Fruit fly (Drosophila melanogaster): ENCODE measurements around the gene Dip-B.
A peak's percentile ranks its signal among the peaks of the same experiment; 100 is the strongest.

Gene Dip-B

dm6 chr3R:13793979-13794665 is 12.0 kb downstream of the Dip-B start (continued):
- TF ChIP-seq croc (GFP tag; conservative IDR thresholded peaks at IDR 0.05) (peak; percentile 75), Sox102F (GFP tag; optimal IDR thresholded peaks at IDR 0.05) (peak; percentile 88), Med (GFP tag) (peak; percentile 80), insv (GFP tag; optimal IDR thresholded peaks at IDR 0.05) (no peak), lmd (GFP tag; IDR thresholded peaks at IDR 0.05) (peak; percentile 72), emc (GFP tag; optimal IDR thresholded peaks at IDR 0.05) (no peak), maf-S (GFP tag; optimal IDR thresholded peaks at IDR 0.05) (no peak), CG4730 (GFP tag; IDR thresholded peaks at IDR 0.05) (peak; percentile 45; the same call in 1 of the 2 replicates), sqz (GFP tag; optimal IDR thresholded peaks at IDR 0.05) (no peak), CG12659 (GFP tag; optimal IDR thresholded peaks at IDR 0.05) (peak; percentile 37), slbo (GFP tag; IDR thresholded peaks at IDR 0.05) (peak; percentile 37; the same call in 1 of the 2 replicates), CG2129 (GFP tag; IDR thresholded peaks at IDR 0.05; ENCODE audit: partially characterized antibody) (no peak), sob (GFP tag; IDR thresholded peaks at IDR 0.05) (peak; percentile 17; the same call in 1 of the 2 replicates), zfh2 (GFP tag; optimal IDR thresholded peaks at IDR 0.05) (no peak), ham (GFP tag; IDR thresholded peaks at IDR 0.05) (no peak), pan (optimal IDR thresholded peaks at IDR 0.05) (no peak), pan (GFP tag; optimal IDR thresholded peaks at IDR 0.05 in 1 of 2, IDR thresholded peaks at IDR 0.05 in 1 of 2) (peak in 1 of 2 experiments; percentile 50), CG8765 (GFP tag; IDR thresholded peaks at IDR 0.05) (no peak), peb (GFP tag; IDR thresholded peaks at IDR 0.05) (peak; percentile 37; the same call in 1 of the 2 replicates), tna (GFP tag; IDR thresholded peaks at IDR 0.05; ENCODE audit: partially characterized antibody) (no peak), scrt (GFP tag; optimal IDR thresholded peaks at IDR 0.05) (peak; percentile 26), CG9797 (GFP tag; optimal IDR thresholded peaks at IDR 0.05) (no peak), danr (GFP tag; IDR thresholded peaks at IDR 0.05) (0 out of 2 replicates have a peak, but pooled peaks have one; percentile 18), CG1529 (GFP tag; optimal IDR thresholded peaks at IDR 0.05) (peak; percentile 83), CG4328 (GFP tag; optimal IDR thresholded peaks at IDR 0.05) (peak; percentile 25), Vsx1 (GFP tag; optimal IDR thresholded peaks at IDR 0.05) (peak; percentile 11), CG10543 (GFP tag; optimal IDR thresholded peaks at IDR 0.05) (no peak), rib (GFP tag; IDR thresholded peaks at IDR 0.05) (no peak), CG33213 (GFP tag; optimal IDR thresholded peaks at IDR 0.05) (no peak), CG9437 (GFP tag; optimal IDR thresholded peaks at IDR 0.05) (peak; percentile 54), CG34376 (GFP tag; optimal IDR thresholded peaks at IDR 0.05) (no peak), jigr1 (GFP tag; IDR thresholded peaks at IDR 0.05) (no peak), CG9817 (tag; optimal IDR thresholded peaks at IDR 0.05) (peak; percentile 33), CG12071 (GFP tag; optimal IDR thresholded peaks at IDR 0.05) (no peak), D (optimal IDR thresholded peaks at IDR 0.05) (no peak), D (GFP tag; optimal IDR thresholded peaks at IDR 0.05) (peak; percentile 71), CG18619 (GFP tag; optimal IDR thresholded peaks at IDR 0.05) (peak; percentile 43), CG6813 (GFP tag; optimal IDR thresholded peaks at IDR 0.05) (no peak), CG17186 (GFP tag; optimal IDR thresholded peaks at IDR 0.05) (peak; percentile 37), br (optimal IDR thresholded peaks at IDR 0.05) (no peak), CG3995 (GFP tag; optimal IDR thresholded peaks at IDR 0.05) (no peak), klu (GFP tag; IDR thresholded peaks at IDR 0.05) (no peak), Dip3 (GFP tag; optimal IDR thresholded peaks at IDR 0.05) (no peak), CG12391 (tag; optimal IDR thresholded peaks at IDR 0.05) (peak; percentile 79), Mad (GFP tag; optimal IDR thresholded peaks at IDR 0.05) (peak; percentile 26), CG34224 (GFP tag; IDR thresholded peaks at IDR 0.05; ENCODE audit: partially characterized antibody) (no peak), tx (GFP tag; optimal IDR thresholded peaks at IDR 0.05) (no peak), Ada2b (GFP tag; IDR thresholded peaks at IDR 0.05) (peak; percentile 56), bcd (GFP tag; optimal IDR thresholded peaks at IDR 0.05) (peak; percentile 52), CG4707 (GFP tag; optimal IDR thresholded peaks at IDR 0.05) (peak; percentile 54), gro (GFP tag; optimal IDR thresholded peaks at IDR 0.05) (no peak)

All from whole organism, embryonic.